Fruit fly (Drosophila melanogaster) S2 (cell line): ENCODE data around the gene CG43095.

Source experiments
- CG8478 ChIP-seq: fragments of >200 bp; optimal IDR thresholded peaks from 2 replicates; lab custom pipeline; 2018
- CTCF ChIP-seq, 2 experiments: fragments of >200 bp; optimal IDR thresholded peaks; 2 replicates each; lab custom pipeline; 2018

DNA sequence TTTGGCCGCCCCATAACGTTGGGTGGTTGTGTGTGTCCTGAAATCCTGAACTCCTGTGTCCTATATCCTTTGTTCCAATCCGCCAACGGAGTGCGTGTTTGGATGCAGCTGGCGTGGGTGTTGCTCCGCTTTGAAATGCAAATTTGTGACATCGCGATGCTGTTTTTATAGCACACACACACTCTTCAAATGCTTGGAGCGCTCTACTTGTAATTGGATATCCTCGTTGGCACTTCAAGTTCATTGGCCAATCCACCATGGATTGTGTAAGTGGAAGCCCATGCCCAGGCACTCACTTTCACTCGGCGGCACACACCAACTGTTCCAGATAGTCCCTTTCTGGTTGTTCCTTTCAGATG, 44.5 kb upstream of the CG43095 start, which contains the start of gene CG13840:
- TF ChIP-seq CG8478 (lab: Kevin White, UChicago): no peak
- no peak for TF ChIP-seq CTCF (optimal IDR thresholded peaks at IDR 0.05; lab: Kevin White, UChicago)
